Worm (Caenorhabditis elegans) whole organism, early embryonic: ENCODE measurements around the gene T28A11.17.

Source experiments
- ama-1 ChIP-seq: fragments of 150-350 bp; optimal IDR thresholded peaks from 2 replicates; lab custom pipeline; 2014
- tra-4 ChIP-seq: sonication (generic microtip); optimal IDR thresholded peaks from 2 replicates; lab custom pipeline; 2017; ENCODE audit warnings: missing genetic modification characterization, missing compliant biosample characterization

- TF ChIP-seq tra-4 (tag; lab: Kevin White, UChicago), result no peak
- no peak for TF ChIP-seq ama-1 (lab: Kevin White, UChicago)
Measured at ce11 chrV:3280009-3280408, 13.9 kb upstream of the T28A11.17 start, which contains the start of gene T28A11.2.
